Fruit fly (Drosophila melanogaster): ENCODE data around the gene CG12986.

The CG12986 gene

DNA sequence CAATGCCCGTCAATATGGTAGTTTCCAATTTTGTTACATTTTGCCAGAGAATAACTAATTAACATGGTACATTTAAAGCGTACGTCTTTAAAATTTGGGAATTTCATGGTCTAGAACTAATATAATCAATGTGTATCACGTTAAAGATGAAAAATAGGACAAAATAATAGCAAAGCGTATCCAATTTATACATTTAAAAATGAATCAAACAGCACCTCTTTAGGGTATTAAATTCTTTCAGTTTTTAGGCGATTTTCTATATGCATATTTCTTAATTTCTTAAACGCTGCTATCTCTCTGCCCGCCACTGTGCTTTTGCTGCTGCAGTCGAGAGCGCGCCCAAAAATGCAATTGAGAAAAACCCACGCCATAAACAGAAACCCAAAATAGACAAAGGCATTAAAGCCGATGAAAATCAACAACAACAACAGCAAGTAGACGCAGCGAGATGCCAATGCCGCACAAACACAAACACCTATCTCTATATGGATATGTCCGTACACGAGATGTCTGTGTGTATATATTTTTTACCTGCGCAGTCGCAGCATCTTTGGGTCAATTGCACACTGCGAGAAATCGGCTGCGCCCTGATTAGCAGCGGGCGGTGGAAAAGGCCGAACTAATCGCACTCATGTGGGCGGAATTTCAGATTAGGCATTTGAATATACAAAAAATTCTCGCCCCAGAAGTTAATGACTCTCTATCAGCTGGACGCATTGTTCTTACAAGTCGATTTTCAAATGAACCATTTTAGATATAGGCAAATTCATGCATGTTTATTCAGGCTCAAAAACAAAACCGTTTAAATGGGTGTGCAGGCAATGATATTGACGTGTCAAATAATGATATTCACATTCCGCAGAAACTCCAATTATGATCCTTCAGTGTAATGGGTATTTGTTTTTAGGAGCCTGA, 9.9 kb upstream of the CG12986 start (continued):
- TF ChIP-seq abd-A (tag; optimal IDR thresholded peaks at IDR 0.05) (peak; percentile 25), CG15479 (GFP tag; optimal IDR thresholded peaks at IDR 0.05) (peak; percentile 99), lbe (GFP tag; optimal IDR thresholded peaks at IDR 0.05) (no peak), CG4617 (GFP tag; optimal IDR thresholded peaks at IDR 0.05; ENCODE audit: borderline replicate concordance) (no peak), unpg (GFP tag; optimal IDR thresholded peaks at IDR 0.05) (peak; percentile 64), CG18476 (GFP tag; optimal IDR thresholded peaks at IDR 0.05) (peak; percentile 24), pum (GFP tag; optimal IDR thresholded peaks at IDR 0.05) (peak; percentile 18), CG7357 (GFP tag; IDR thresholded peaks at IDR 0.05) (0 out of 3 replicates have a peak, but pooled peaks have one; percentile 31), Hmr (GFP tag; optimal IDR thresholded peaks at IDR 0.05) (peak; percentile 7), nom (GFP tag; optimal IDR thresholded peaks at IDR 0.05) (peak; percentile 36), Meics (GFP tag; optimal IDR thresholded peaks at IDR 0.05) (no peak), CG9876 (GFP tag; optimal IDR thresholded peaks at IDR 0.05) (no peak), ttk (GFP tag; IDR thresholded peaks at IDR 0.05) (0 out of 2 replicates have a peak, but pooled peaks have one; percentile 9), eyg (GFP tag; optimal IDR thresholded peaks at IDR 0.05) (no peak), org-1 (GFP tag; optimal IDR thresholded peaks at IDR 0.05) (peak; percentile 47), CG8290 (GFP tag; optimal IDR thresholded peaks at IDR 0.05) (peak; percentile 22), CG8290 (tag; optimal IDR thresholded peaks at IDR 0.05) (no peak), CG13424 (tag; optimal IDR thresholded peaks at IDR 0.05) (peak; percentile 70), CG1529 (GFP tag; optimal IDR thresholded peaks at IDR 0.05) (peak; percentile 78), CG14710 (tag; optimal IDR thresholded peaks at IDR 0.05) (peak; percentile 85), CG30403 (GFP tag; optimal IDR thresholded peaks at IDR 0.05) (peak; percentile 56), CG31441 (GFP tag; IDR thresholded peaks at IDR 0.05) (peak; percentile 84), CG3726 (GFP tag; IDR thresholded peaks at IDR 0.05) (no peak), Nf-YA (GFP tag; IDR thresholded peaks at IDR 0.05) (no peak), trem (tag; optimal IDR thresholded peaks at IDR 0.05) (peak; percentile 71), Sox100B (GFP tag; optimal IDR thresholded peaks at IDR 0.05) (peak; percentile 87), CG17328 (GFP tag; IDR thresholded peaks at IDR 0.05) (peak; percentile 60), CG9817 (tag; optimal IDR thresholded peaks at IDR 0.05) (no peak), Mad (GFP tag; optimal IDR thresholded peaks at IDR 0.05) (no peak), Ravus (GFP tag; IDR thresholded peaks at IDR 0.05) (no peak), CG16815 (GFP tag; optimal IDR thresholded peaks at IDR 0.05) (peak; percentile 53), CG10209 (GFP tag; optimal IDR thresholded peaks at IDR 0.05) (peak; percentile 57), Scr (GFP tag; IDR thresholded peaks at IDR 0.05; ENCODE audit: partially characterized antibody) (no peak), Ptx1 (GFP tag; IDR thresholded peaks at IDR 0.05) (0 out of 2 replicates have a peak, but pooled peaks have one; percentile 20), CG1024 (GFP tag; IDR thresholded peaks at IDR 0.05) (peak; percentile 34; the same call in 1 of the 2 replicates), stwl (tag; optimal IDR thresholded peaks at IDR 0.05) (no peak), CG13775 (GFP tag; optimal IDR thresholded peaks at IDR 0.05) (peak; percentile 55), fd102C (GFP tag; optimal IDR thresholded peaks at IDR 0.05) (peak; percentile 9), D19A (tag; optimal IDR thresholded peaks at IDR 0.05) (peak; percentile 81), Vsx1 (GFP tag; optimal IDR thresholded peaks at IDR 0.05) (peak; percentile 22), HLH3B (GFP tag; IDR thresholded peaks at IDR 0.05) (peak; percentile 46), CG11695 (GFP tag; IDR thresholded peaks at IDR 0.05) (peak; percentile 22; the same call in 1 of the 3 replicates), tin (GFP tag; optimal IDR thresholded peaks at IDR 0.05) (peak; percentile 62), sens-2 (GFP tag; IDR thresholded peaks at IDR 0.05) (0 out of 2 replicates have a peak, but pooled peaks have one; percentile 9), CG3407 (GFP tag; optimal IDR thresholded peaks at IDR 0.05) (peak; percentile 65), Dip3 (GFP tag; optimal IDR thresholded peaks at IDR 0.05) (no peak), Nf-YC (tag; optimal IDR thresholded peaks at IDR 0.05) (no peak), zen (tag; optimal IDR thresholded peaks at IDR 0.05) (peak; percentile 78)
